Worm (Caenorhabditis elegans): ENCODE measurements around the gene ddo-1.

ce11 chrV:17780285-17780684, 3.3 kb upstream of the ddo-1 start:
- TF ChIP-seq unc-62 (GFP tag; optimal IDR thresholded peaks at IDR 0.05) (no peak), ces-1 (GFP tag; optimal IDR thresholded peaks at IDR 0.05) (no peak), ztf-11 (tag; optimal IDR thresholded peaks at IDR 0.05) (no peak), lsy-2 (tag; optimal IDR thresholded peaks at IDR 0.05) (no peak), zip-8 (tag; optimal IDR thresholded peaks at IDR 0.05) (no peak), snpc-4 (tag; optimal IDR thresholded peaks at IDR 0.05) (no peak), lin-13 (tag; optimal IDR thresholded peaks at IDR 0.05) (no peak), nhr-28 (tag; optimal IDR thresholded peaks at IDR 0.05) (no peak), nhr-237 (tag; optimal IDR thresholded peaks at IDR 0.05) (no peak)

Data from whole organism, mixed stage, embryonic.